Worm (Caenorhabditis elegans) whole organism, mixed stage, embryonic: ENCODE measurements around the gene egas-2.

Experiments used
- M03D4.4 ChIP-seq: sonication (generic microtip); optimal IDR thresholded peaks from 2 replicates; lab custom pipeline; 2017; ENCODE audit warnings: mild to moderate bottlenecking, missing genetic modification characterization, missing compliant biosample characterization
- bed-3 ChIP-seq: fragments of 200-800 bp; sonication (Bioruptor generic); optimal IDR thresholded peaks from 3 replicates; lab custom pipeline; 2018; ENCODE audit warnings: mild to moderate bottlenecking, missing genetic modification characterization, moderate library complexity, missing compliant biosample characterization
- blmp-1 ChIP-seq: fragments of 150-350 bp; optimal IDR thresholded peaks from 2 replicates; lab custom pipeline; 2014; ENCODE audit warnings: missing biosample characterization, missing genetic modification characterization
- ceh-39 ChIP-seq: fragments of 150-350 bp; optimal IDR thresholded peaks from 2 replicates; lab custom pipeline; 2014; ENCODE audit warnings: missing biosample characterization, missing genetic modification characterization
- ceh-43 ChIP-seq: fragments of 200-800 bp; sonication (Bioruptor generic); optimal IDR thresholded peaks from 2 replicates; lab custom pipeline; 2018; ENCODE audit warnings: mild to moderate bottlenecking, missing genetic modification characterization, moderate library complexity, missing compliant biosample characterization
- ceh-83 ChIP-seq: fragments of 200-800 bp; sonication (Bioruptor generic); optimal IDR thresholded peaks from 2 replicates; lab custom pipeline; 2018; ENCODE audit warnings: mild to moderate bottlenecking, missing genetic modification characterization, missing compliant biosample characterization
- ces-1 ChIP-seq: fragments of 150-350 bp; optimal IDR thresholded peaks from 2 replicates; lab custom pipeline; 2014; ENCODE audit warnings: missing biosample characterization, missing genetic modification reagents, missing genetic modification characterization
- cnd-1 ChIP-seq: fragments of 200-800 bp; sonication (Bioruptor generic); optimal IDR thresholded peaks from 2 replicates; lab custom pipeline; 2018; ENCODE audit warnings: mild to moderate bottlenecking, missing genetic modification characterization, missing compliant biosample characterization
- drap-1 ChIP-seq: fragments of 200-800 bp; sonication (Bioruptor generic); optimal IDR thresholded peaks from 3 replicates; lab custom pipeline; 2018; ENCODE audit warnings: mild to moderate bottlenecking, missing genetic modification characterization, missing compliant biosample characterization
- elt-1 ChIP-seq: sonication (generic microtip); optimal IDR thresholded peaks from 2 replicates; lab custom pipeline; 2017; ENCODE audit warnings: missing genetic modification characterization, mild to moderate bottlenecking, missing compliant biosample characterization, antibody characterized with exemption, moderate library complexity, borderline replicate concordance; ENCODE audit not compliant: insufficient read depth
- elt-3 ChIP-seq: fragments of 150-350 bp; optimal IDR thresholded peaks from 2 replicates; lab custom pipeline; 2014; ENCODE audit warnings: missing biosample characterization, missing genetic modification characterization
- flh-1 ChIP-seq: fragments of 200-800 bp; sonication (Bioruptor generic); optimal IDR thresholded peaks from 2 replicates; lab custom pipeline; 2018; ENCODE audit warnings: mild to moderate bottlenecking, missing genetic modification characterization, moderate library complexity, missing compliant biosample characterization
- hlh-1 ChIP-seq: fragments of 150-350 bp; optimal IDR thresholded peaks from 2 replicates; lab custom pipeline; 2014; ENCODE audit warnings: missing biosample characterization, missing genetic modification reagents, missing genetic modification characterization
- lin-13 ChIP-seq: fragments of 150-350 bp; optimal IDR thresholded peaks from 2 replicates; lab custom pipeline; 2014; ENCODE audit warnings: missing biosample characterization, missing genetic modification characterization
- lin-32 ChIP-seq: fragments of 200-800 bp; sonication (Bioruptor generic); optimal IDR thresholded peaks from 2 replicates; lab custom pipeline; 2018; ENCODE audit warnings: mild to moderate bottlenecking, missing genetic modification characterization, missing compliant biosample characterization
- mab-5 ChIP-seq: fragments of 150-350 bp; optimal IDR thresholded peaks from 2 replicates; lab custom pipeline; 2014; ENCODE audit warnings: missing biosample characterization, missing genetic modification characterization
- mep-1 ChIP-seq: fragments of 150-350 bp; optimal IDR thresholded peaks from 2 replicates; lab custom pipeline; 2017; ENCODE audit warnings: missing biosample characterization, missing genetic modification reagents, missing genetic modification characterization, inconsistent platforms
- nhr-12 ChIP-seq: fragments of 150-350 bp; optimal IDR thresholded peaks from 2 replicates; lab custom pipeline; 2014; ENCODE audit warnings: missing biosample characterization, missing genetic modification characterization
- nhr-2 ChIP-seq: fragments of 150-350 bp; optimal IDR thresholded peaks from 2 replicates; lab custom pipeline; 2014; ENCODE audit warnings: missing biosample characterization, missing genetic modification characterization
- nhr-28 ChIP-seq: fragments of 150-350 bp; optimal IDR thresholded peaks from 2 replicates; lab custom pipeline; 2014; ENCODE audit warnings: missing biosample characterization, missing genetic modification characterization
- nhr-76 ChIP-seq: sonication (generic microtip); optimal IDR thresholded peaks from 2 replicates; lab custom pipeline; 2017; ENCODE audit warnings: missing biosample characterization, missing genetic modification characterization
- pha-4 ChIP-seq: fragments of 150-350 bp; optimal IDR thresholded peaks from 2 replicates; lab custom pipeline; 2018; ENCODE audit warnings: missing biosample characterization, missing genetic modification reagents, missing genetic modification characterization
- sem-2 ChIP-seq: fragments of 200-800 bp; sonication (Bioruptor generic); optimal IDR thresholded peaks from 2 replicates; lab custom pipeline; 2018; ENCODE audit warnings: mild to moderate bottlenecking, missing genetic modification characterization, missing compliant biosample characterization
- snpc-4 ChIP-seq: fragments of 150-350 bp; optimal IDR thresholded peaks from 2 replicates; lab custom pipeline; 2014; ENCODE audit warnings: missing biosample characterization, missing genetic modification characterization
- unc-120 ChIP-seq: sonication (generic microtip); optimal IDR thresholded peaks from 2 replicates; lab custom pipeline; 2017; ENCODE audit warnings: missing genetic modification characterization, missing compliant biosample characterization; ENCODE audit not compliant: poor library complexity, severe bottlenecking
- unc-39 ChIP-seq: fragments of 150-350 bp; optimal IDR thresholded peaks from 2 replicates; lab custom pipeline; 2014; ENCODE audit warnings: missing biosample characterization, missing genetic modification characterization
- unc-62 ChIP-seq: fragments of 150-350 bp; optimal IDR thresholded peaks from 2 replicates; lab custom pipeline; 2014; ENCODE audit warnings: missing biosample characterization, missing genetic modification reagents, missing genetic modification characterization
- zip-8 ChIP-seq: fragments of 150-350 bp; optimal IDR thresholded peaks from 2 replicates; lab custom pipeline; 2014; ENCODE audit warnings: missing biosample characterization, missing genetic modification characterization

The egas-2 gene

ce11 chrV:18622462-18622861 is 27.7 kb upstream of the egas-2 start, which contains the start of gene Y69H2.1:
Y69H2.1 (minus strand) TSS chrV:18622562.
- no peak for TF ChIP-seq nhr-76 (tag; lab: Kevin White, UChicago)
- no peak for TF ChIP-seq lin-13 (tag; lab: Kevin White, UChicago)
- TF ChIP-seq nhr-12: no peak
- TF ChIP-seq ces-1 (GFP tag; lab: Kevin White, UChicago): no peak
- no peak for TF ChIP-seq mab-5 (tag; lab: Kevin White, UChicago)

- TF ChIP-seq ceh-83: no peak
- no peak for TF ChIP-seq snpc-4 (tag; lab: Kevin White, UChicago)
- TF ChIP-seq nhr-28 (tag; lab: Kevin White, UChicago): no peak
- TF ChIP-seq elt-1 (tag; lab: Kevin White, UChicago): no peak
- no peak for TF ChIP-seq M03D4.4 (tag; lab: Kevin White, UChicago)
- TF ChIP-seq mep-1: no peak
- TF ChIP-seq unc-62 (GFP tag; lab: Kevin White, UChicago): no peak
- TF ChIP-seq nhr-2 (tag; lab: Kevin White, UChicago): no peak
- TF ChIP-seq hlh-1 (tag; lab: Kevin White, UChicago): no peak
- no peak for TF ChIP-seq elt-3
- no peak for TF ChIP-seq sem-2 (GFP tag; lab: Kevin White, UChicago)
- TF ChIP-seq drap-1 (GFP tag; lab: Kevin White, UChicago): no peak
- no peak for TF ChIP-seq unc-120 (tag; lab: Kevin White, UChicago)
- no peak for TF ChIP-seq bed-3 (GFP tag; lab: Kevin White, UChicago)
- no peak for TF ChIP-seq ceh-39
- TF ChIP-seq nhr-12: no peak
- TF ChIP-seq mab-5 (tag; lab: Kevin White, UChicago): no peak
- no peak for TF ChIP-seq lin-32 (GFP tag; lab: Kevin White, UChicago)
Observed at ce11 chrV:18626764-18627163, 23.4 kb upstream of the egas-2 start, which contains the start of gene Y69H2.15. Y69H2.15 (minus strand) TSS chrV:18626864.

ce11 chrV:18627445-18627844 is 22.7 kb upstream of the egas-2 start:
- TF ChIP-seq unc-62 (GFP tag; lab: Kevin White, UChicago) (peak; percentile 54), snpc-4 (tag; lab: Kevin White, UChicago) (no peak), hlh-1 (tag; lab: Kevin White, UChicago) (peak; percentile 48)

ce11 chrV:18628907-18629306 is 21.2 kb upstream of the egas-2 start:
- TF ChIP-seq flh-1 (GFP tag; lab: Kevin White, UChicago) (no peak), lin-13 (tag; lab: Kevin White, UChicago) (no peak), elt-1 (tag; lab: Kevin White, UChicago) (no peak), mab-5 (tag; lab: Kevin White, UChicago) (no peak), blmp-1 (tag; lab: Kevin White, UChicago) (no peak), mep-1 (no peak), zip-8 (tag; lab: Kevin White, UChicago) (no peak), pha-4 (tag; lab: Kevin White, UChicago) (no peak), bed-3 (GFP tag; lab: Kevin White, UChicago) (no peak)

ce11 chrV:18631966-18632531 is 18.1 kb upstream of the egas-2 start:
- TF ChIP-seq unc-62 (GFP tag; lab: Kevin White, UChicago) (no peak), bed-3 (GFP tag; lab: Kevin White, UChicago) (no peak)

ce11 chrV:18636248-18636647 is 13.9 kb upstream of the egas-2 start, which contains the start of gene egas-3:
egas-3 (minus strand) TSS chrV:18636348.
- TF ChIP-seq M03D4.4 (tag; lab: Kevin White, UChicago): no peak
- no peak for TF ChIP-seq nhr-76 (tag; lab: Kevin White, UChicago)
- TF ChIP-seq nhr-2 (tag; lab: Kevin White, UChicago): no peak
- TF ChIP-seq unc-62 (GFP tag; lab: Kevin White, UChicago): no peak
- TF ChIP-seq cnd-1 (tag; lab: Kevin White, UChicago): no peak
- no peak for TF ChIP-seq hlh-1 (tag; lab: Kevin White, UChicago)
- TF ChIP-seq ces-1 (GFP tag; lab: Kevin White, UChicago): no peak
- TF ChIP-seq pha-4 (tag; lab: Kevin White, UChicago): no peak
- TF ChIP-seq unc-39 (tag; lab: Kevin White, UChicago): no peak
- TF ChIP-seq mab-5 (tag; lab: Kevin White, UChicago): no peak
- TF ChIP-seq ceh-43 (GFP tag; lab: Kevin White, UChicago): no peak
- TF ChIP-seq sem-2 (GFP tag; lab: Kevin White, UChicago): no peak
- TF ChIP-seq flh-1 (GFP tag; lab: Kevin White, UChicago): no peak
- TF ChIP-seq drap-1 (GFP tag; lab: Kevin White, UChicago): no peak
